Fruit fly (Drosophila melanogaster) whole organism, adult: ENCODE results near the gene Wdr81.

Experiments
- CG12768 ChIP-seq: fragments of 200-800 bp; sonication (Bioruptor generic); optimal IDR thresholded peaks from 2 replicates; lab custom pipeline; 2017; ENCODE audit warnings: missing biosample characterization, missing genetic modification characterization, mild to moderate bottlenecking, moderate library complexity, missing genetic modification reagents
- CG5204 ChIP-seq: fragments of 200-800 bp; sonication (Bioruptor generic); optimal IDR thresholded peaks from 2 replicates; lab custom pipeline; 2016; ENCODE audit warnings: missing biosample characterization, missing genetic modification characterization
- CG7045 ChIP-seq: fragments of 200-800 bp; sonication (Bioruptor generic); optimal IDR thresholded peaks from 2 replicates; lab custom pipeline; 2017; ENCODE audit warnings: missing biosample characterization, mild to moderate bottlenecking, missing genetic modification characterization
- Clk ChIP-seq: fragments of 200-800 bp; sonication (Bioruptor generic); optimal IDR thresholded peaks from 2 replicates; lab custom pipeline; 2017; ENCODE audit warnings: missing biosample characterization, missing genetic modification characterization
- Crg-1 ChIP-seq: fragments of 200-800 bp; sonication (Bioruptor generic); optimal IDR thresholded peaks from 2 replicates; lab custom pipeline; 2016; ENCODE audit warnings: missing biosample characterization, missing genetic modification characterization
- Mnt ChIP-seq: fragments of 200-800 bp; sonication (Bioruptor generic); optimal IDR thresholded peaks from 2 replicates; lab custom pipeline; 2016; ENCODE audit warnings: missing biosample characterization, mild to moderate bottlenecking, missing genetic modification characterization
- kay ChIP-seq: fragments of 200-800 bp; sonication (Bioruptor generic); peaks from one replicate; lab custom pipeline; 2016; ENCODE audit warnings: missing biosample characterization, missing genetic modification characterization, borderline replicate concordance
- tj ChIP-seq: fragments of 200-800 bp; sonication (Bioruptor generic); optimal IDR thresholded peaks from 3 replicates; lab custom pipeline; 2017; ENCODE audit warnings: missing biosample characterization, mild to moderate bottlenecking, missing genetic modification characterization, moderate library complexity
- toe ChIP-seq: fragments of 200-800 bp; sonication (Bioruptor generic); optimal IDR thresholded peaks from 2 replicates; lab custom pipeline; 2016; ENCODE audit warnings: missing biosample characterization, missing genetic modification characterization

dm6 chr2L:12010877-12011666, 9.7 kb downstream of the Wdr81 start:
- TF ChIP-seq CG7045 (GFP tag; lab: Kevin White, UChicago) (peak; percentile 89), Crg-1 (GFP tag; lab: Kevin White, UChicago) (peak; percentile 71), tj (peak; percentile 62), CG12768 (GFP tag; lab: Kevin White, UChicago) (peak; percentile 85), Clk (GFP tag; lab: Kevin White, UChicago) (peak; percentile 87), Mnt (peak; percentile 66), kay (GFP tag; lab: Kevin White, UChicago) (peak; percentile 99), toe (GFP tag; lab: Kevin White, UChicago) (peak; percentile 88), CG5204 (GFP tag; lab: Kevin White, UChicago) (peak; percentile 93)
